Worm (Caenorhabditis elegans): Measurements from ENCODE around the gene R13A1.3.

- TF ChIP-seq nhr-12 (tag; optimal IDR thresholded peaks at IDR 0.05) = no peak
- no peak for TF ChIP-seq sptf-1 (tag; optimal IDR thresholded peaks at IDR 0.05)
- TF ChIP-seq pha-4 (tag; optimal IDR thresholded peaks at IDR 0.05) = no peak
- TF ChIP-seq nhr-237 (tag; optimal IDR thresholded peaks at IDR 0.05) = no peak
- no peak for TF ChIP-seq blmp-1 (tag; optimal IDR thresholded peaks at IDR 0.05)
- no peak for TF ChIP-seq nhr-28 (tag; optimal IDR thresholded peaks at IDR 0.05)
- no peak for TF ChIP-seq ces-1 (GFP tag; optimal IDR thresholded peaks at IDR 0.05)
- TF ChIP-seq mls-2 (tag; optimal IDR thresholded peaks at IDR 0.05) = no peak
- TF ChIP-seq elt-3 (tag; optimal IDR thresholded peaks at IDR 0.05) = no peak
- TF ChIP-seq ceh-83 (GFP tag; optimal IDR thresholded peaks at IDR 0.05) = no peak
- no peak for TF ChIP-seq flh-1 (GFP tag; optimal IDR thresholded peaks at IDR 0.05)
- TF ChIP-seq zip-8 (tag; optimal IDR thresholded peaks at IDR 0.05) = no peak
Observed at ce11 chrIV:7219398-7220087, 15.7 kb downstream of the R13A1.3 start, which contains the start of the genes glb-23 and R13A1.1.
